Worm (Caenorhabditis elegans): ENCODE results near the gene fbxa-182.
A peak's percentile ranks its signal among the peaks of the same experiment; 100 is the strongest.

DNA sequence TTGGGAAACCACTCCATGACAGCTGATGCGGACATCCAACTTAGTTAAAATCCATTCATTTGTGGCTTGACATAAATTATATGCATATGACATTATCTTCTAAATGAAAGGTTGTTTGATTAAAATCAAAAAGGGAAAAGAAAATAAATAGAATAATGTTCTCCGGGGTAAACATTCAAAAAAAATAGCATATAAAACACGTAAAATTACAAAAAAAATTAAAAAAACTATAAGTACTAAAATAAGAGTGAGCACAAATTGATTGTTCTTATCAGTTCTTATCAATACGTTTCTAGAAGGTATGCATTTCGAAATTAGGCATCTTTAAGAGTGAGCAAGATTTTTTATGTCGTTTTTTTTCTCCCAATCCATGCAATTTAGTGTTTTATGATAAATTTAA lies at the start of gene fbxa-182:
- no peak for TF ChIP-seq nhr-77 (tag; optimal IDR thresholded peaks at IDR 0.05)
- TF ChIP-seq lin-39 (tag; optimal IDR thresholded peaks at IDR 0.05) = no peak
- TF ChIP-seq pqm-1 (tag; optimal IDR thresholded peaks at IDR 0.05) = peak; percentile 17
- TF ChIP-seq pha-4 (GFP tag; IDR thresholded peaks at IDR 0.05) = no peak
- no peak for TF ChIP-seq pha-4 (tag; optimal IDR thresholded peaks at IDR 0.05)
- TF ChIP-seq ztf-11 (tag; optimal IDR thresholded peaks at IDR 0.05) = no peak
- TF ChIP-seq T20F7.1 (GFP tag; optimal IDR thresholded peaks at IDR 0.05) = no peak
- no peak for TF ChIP-seq daf-12 (tag; optimal IDR thresholded peaks at IDR 0.05)
- no peak for TF ChIP-seq egl-27 (tag; optimal IDR thresholded peaks at IDR 0.05)
- TF ChIP-seq snpc-1.2 (GFP tag; IDR thresholded peaks at IDR 0.05) = no peak
- TF ChIP-seq sdz-12 (GFP tag; optimal IDR thresholded peaks at IDR 0.05) = no peak
